Worm (Caenorhabditis elegans) whole organism, L4 larva: ENCODE data around the gene T13G4.7.
A peak's percentile ranks its signal among the peaks of the same experiment; 100 is the strongest.

Source experiments
- F26F4.8 ChIP-seq: fragments of 200-800 bp; sonication (Bioruptor generic); conservative IDR thresholded peaks from 2 replicates; pipeline ENCODE4 v1.3.6; 2022; ENCODE audit warnings: missing genetic modification characterization, missing compliant biosample characterization
- F49E8.2 ChIP-seq: sonication (generic microtip); optimal IDR thresholded peaks from 2 replicates; lab custom pipeline; 2016; ENCODE audit warnings: missing compliant biosample characterization, mild to moderate bottlenecking, missing genetic modification characterization, borderline replicate concordance
- T26A8.4 ChIP-seq: fragments of 200-800 bp; sonication (Bioruptor generic); IDR thresholded peaks from 2 replicates; pipeline ENCODE4 v1.3.6; 2022; ENCODE audit warnings: missing genetic modification characterization, missing compliant biosample characterization
- ZK337.2 ChIP-seq: fragments of 200-800 bp; sonication (Bioruptor generic); IDR thresholded peaks from 2 replicates; pipeline ENCODE4 v1.3.6; 2022; ENCODE audit warnings: missing genetic modification reagents, missing genetic modification characterization, missing compliant biosample characterization
- aha-1 ChIP-seq: fragments of 150-350 bp; peaks from one replicate; lab custom pipeline; 2014; ENCODE audit warnings: missing biosample characterization, missing genetic modification characterization
- arid-1 ChIP-seq: fragments of 200-800 bp; sonication (Bioruptor generic); conservative IDR thresholded peaks from 2 replicates; pipeline ENCODE4 v1.3.6; 2022; ENCODE audit warnings: missing genetic modification reagents, missing genetic modification characterization, missing compliant biosample characterization
- ceh-28 ChIP-seq: fragments of 150-350 bp; optimal IDR thresholded peaks from 2 replicates; lab custom pipeline; 2014; ENCODE audit warnings: missing biosample characterization, missing genetic modification reagents, missing genetic modification characterization
- ceh-62 ChIP-seq: sonication (generic microtip); optimal IDR thresholded peaks from 2 replicates; lab custom pipeline; 2017; ENCODE audit warnings: missing biosample characterization, missing genetic modification characterization
- ces-1 ChIP-seq: fragments of 150-350 bp; sonication (generic microtip); optimal IDR thresholded peaks from 4 replicates; lab custom pipeline; 2014; ENCODE audit warnings: missing biosample characterization, missing genetic modification reagents, missing genetic modification characterization
- ctbp-1 ChIP-seq: fragments of 200-800 bp; sonication (Bioruptor generic); IDR thresholded peaks from 2 replicates; pipeline ENCODE4 v1.3.6; 2022; ENCODE audit warnings: missing genetic modification reagents, missing genetic modification characterization, missing compliant biosample characterization
- daf-19 ChIP-seq: fragments of 200-800 bp; sonication (Bioruptor generic); conservative IDR thresholded peaks from 2 replicates; pipeline ENCODE4 v1.3.6; 2022; ENCODE audit warnings: missing genetic modification characterization, missing compliant biosample characterization
- dmd-6 ChIP-seq: fragments of 200-800 bp; sonication (Bioruptor generic); IDR thresholded peaks from 2 replicates; pipeline ENCODE4 v1.3.6; 2022; ENCODE audit warnings: missing genetic modification reagents, missing genetic modification characterization, missing compliant biosample characterization
- dpl-1 ChIP-seq: fragments of 150-350 bp; optimal IDR thresholded peaks from 2 replicates; lab custom pipeline; 2014; ENCODE audit warnings: missing biosample characterization, missing genetic modification reagents, missing genetic modification characterization
- duxl-1 ChIP-seq: sonication (generic microtip); optimal IDR thresholded peaks from 2 replicates; lab custom pipeline; 2016; ENCODE audit warnings: mild to moderate bottlenecking, missing genetic modification characterization, moderate library complexity, missing compliant biosample characterization; ENCODE audit not compliant: poor library complexity
- dve-1 ChIP-seq: sonication (generic microtip); optimal IDR thresholded peaks from 2 replicates; lab custom pipeline; 2017; ENCODE audit warnings: antibody characterized with exemption, mild to moderate bottlenecking, missing genetic modification characterization, missing compliant biosample characterization; ENCODE audit not compliant: insufficient read depth
- egl-43 ChIP-seq: fragments of 200-800 bp; sonication (Bioruptor generic); IDR thresholded peaks from 2 replicates; pipeline ENCODE4 v1.3.6; 2022; ENCODE audit warnings: missing genetic modification reagents, missing genetic modification characterization, missing compliant biosample characterization
- fkh-10 ChIP-seq: fragments of 150-350 bp; optimal IDR thresholded peaks from 2 replicates; lab custom pipeline; 2014; ENCODE audit warnings: missing biosample characterization, missing genetic modification reagents, missing genetic modification characterization
- hlh-11 ChIP-seq: fragments of 200-800 bp; sonication (Bioruptor generic); optimal IDR thresholded peaks from 2 replicates; lab custom pipeline; 2018; ENCODE audit warnings: mild to moderate bottlenecking, missing genetic modification characterization, missing compliant biosample characterization
- hlh-30 ChIP-seq: sonication (generic microtip); optimal IDR thresholded peaks from 2 replicates; lab custom pipeline; 2017; ENCODE audit warnings: antibody characterized with exemption, mild to moderate bottlenecking, missing genetic modification characterization, missing compliant biosample characterization; ENCODE audit not compliant: insufficient read depth
- lim-7 ChIP-seq: fragments of 200-800 bp; sonication (Bioruptor generic); IDR thresholded peaks from 2 replicates; pipeline ENCODE4 v1.3.6; 2022; ENCODE audit warnings: missing genetic modification characterization, missing compliant biosample characterization
- mdl-1 ChIP-seq, 2 experiments: fragments of 150-350 bp in 1 of 2; sonication (generic microtip) in 1 of 2; optimal IDR thresholded peaks; 2 replicates each; lab custom pipeline; 2014 to 2017; ENCODE audit warnings: missing biosample characterization in 2 of 2, missing genetic modification characterization in 2 of 2
- mep-1 ChIP-seq: fragments of 150-350 bp; sonication (generic microtip); optimal IDR thresholded peaks from 3 replicates; lab custom pipeline; 2014; ENCODE audit warnings: missing biosample characterization, missing genetic modification characterization
- mes-2 ChIP-seq: sonication (generic microtip); optimal IDR thresholded peaks from 2 replicates; lab custom pipeline; 2016; ENCODE audit warnings: missing genotype, mild to moderate bottlenecking, missing genetic modification characterization, missing compliant biosample characterization; ENCODE audit not compliant: poor library complexity, severe bottlenecking
- nhr-111 ChIP-seq: fragments of 200-800 bp; sonication (Bioruptor generic); optimal IDR thresholded peaks from 2 replicates; lab custom pipeline; 2018; ENCODE audit warnings: mild to moderate bottlenecking, missing genetic modification characterization, missing compliant biosample characterization
- nhr-6 ChIP-seq: fragments of 150-350 bp; optimal IDR thresholded peaks from 2 replicates; lab custom pipeline; 2014; ENCODE audit warnings: missing biosample characterization, missing genetic modification characterization
- pha-4 ChIP-seq, 2 experiments: fragments of 150-350 bp in 1 of 2; fragments of 200-800 bp in 1 of 2; sonication (Bioruptor generic) in 1 of 2; IDR thresholded peaks in 1 of 2; optimal IDR thresholded peaks in 1 of 2; 2 replicates each; pipeline versions ENCODE4 v1.3.6 to Lab custom; 2014 to 2022; ENCODE audit warnings: missing genetic modification characterization in 2 of 2, missing genetic modification reagents in 2 of 2, missing biosample characterization in 1 of 2, missing compliant biosample characterization in 1 of 2
- set-16 ChIP-seq: fragments of 200-800 bp; sonication (Bioruptor generic); IDR thresholded peaks from 2 replicates; pipeline ENCODE4 v1.3.6; 2022; ENCODE audit warnings: missing genetic modification reagents, missing genetic modification characterization, missing compliant biosample characterization
- spr-1 ChIP-seq: sonication (generic microtip); optimal IDR thresholded peaks from 2 replicates; lab custom pipeline; 2016; ENCODE audit warnings: mild to moderate bottlenecking, missing genetic modification characterization, missing compliant biosample characterization
- tag-97 ChIP-seq: fragments of 200-800 bp; sonication (Bioruptor generic); IDR thresholded peaks from 2 replicates; pipeline ENCODE4 v1.3.6; 2022; ENCODE audit warnings: missing genetic modification characterization, missing compliant biosample characterization
- unc-39 ChIP-seq: sonication (generic microtip); optimal IDR thresholded peaks from 2 replicates; lab custom pipeline; 2017; ENCODE audit warnings: missing biosample characterization, missing genetic modification characterization
- unc-62 ChIP-seq, 3 experiments: fragments of 150-350 bp in 1 of 3; sonication (generic microtip); optimal IDR thresholded peaks in 2 of 3; peaks in 1 of 3; 1 replicate in 1 of 3; 2 replicates in 2 of 3; lab custom pipeline; 2014 to 2017; ENCODE audit warnings: missing biosample characterization in 3 of 3, missing genetic modification characterization in 3 of 3, missing genetic modification reagents in 3 of 3, missing genotype in 1 of 3

T13G4.7 gene

DNA sequence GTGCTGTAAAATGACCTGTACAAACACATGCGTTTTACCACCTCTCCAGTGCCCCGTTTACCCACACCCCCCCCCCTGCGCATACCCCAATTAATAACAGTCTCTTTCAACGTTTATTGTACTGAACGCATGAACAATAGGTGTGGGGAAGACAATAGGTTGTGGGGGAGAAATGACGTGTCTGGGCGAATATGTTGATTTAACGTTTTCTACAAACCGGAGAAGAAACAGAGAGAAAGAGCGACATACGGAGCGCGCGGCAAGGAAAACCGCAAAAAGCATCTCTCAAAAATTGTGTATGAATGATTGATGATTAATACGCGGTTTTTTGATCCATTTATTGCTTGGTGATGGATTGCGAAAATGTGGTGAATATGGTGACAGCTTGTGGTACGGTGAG is 17.9 kb upstream of the T13G4.7 start:
- no peak for TF ChIP-seq tag-97
- peak; percentile 1 for TF ChIP-seq dve-1
- no peak for TF ChIP-seq hlh-30 (tag; lab: Kevin White, UChicago)
- peak; percentile 21 for TF ChIP-seq nhr-6
- TF ChIP-seq ces-1, result no peak

DNA sequence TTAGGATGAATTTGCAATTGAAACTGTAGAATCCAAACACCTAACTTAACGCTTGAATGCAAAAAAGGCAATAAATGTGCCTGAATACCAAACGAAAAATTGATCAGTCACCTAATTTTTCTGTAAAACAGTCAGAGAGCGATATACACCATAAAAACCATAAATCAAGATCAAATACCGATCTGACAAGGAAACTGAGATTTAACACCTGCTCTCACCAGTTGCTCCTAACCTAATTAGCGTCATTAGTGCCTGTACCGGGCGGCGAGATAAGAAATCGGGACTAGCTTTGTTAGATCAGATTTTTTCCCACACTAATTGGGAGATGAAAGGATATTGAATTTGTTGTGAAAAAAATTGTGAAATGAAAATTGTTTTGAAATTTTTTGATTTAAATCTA is 17.2 kb upstream of the T13G4.7 start:
- TF ChIP-seq nhr-111 (no peak), aha-1 (tag; lab: Kevin White, UChicago) (peak; percentile 75)
- TF ChIP-seq, all 104 proteins: peak for 1

DNA sequence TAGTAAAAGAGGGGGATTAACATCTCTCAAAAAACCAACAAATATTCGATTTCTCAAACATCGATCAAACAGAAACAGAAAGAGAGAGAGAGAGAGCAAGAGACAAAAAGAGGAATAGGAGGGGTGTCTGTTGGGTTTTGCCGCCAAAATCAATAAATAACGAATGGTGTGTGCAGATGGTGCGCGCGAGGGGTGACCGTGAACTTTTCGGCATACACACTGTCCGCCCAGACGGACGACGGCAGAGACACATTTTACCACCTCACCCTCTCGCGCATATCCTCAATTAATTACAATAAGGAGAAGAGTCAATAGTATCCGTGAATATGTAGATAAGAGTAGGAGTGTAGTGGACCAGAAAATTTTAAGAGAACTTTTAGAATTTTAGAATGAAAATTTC is 16.5 kb upstream of the T13G4.7 start:
- TF ChIP-seq nhr-6 (peak; percentile 29), ctbp-1 (GFP tag; lab: Robert Waterston, UW) (no peak), aha-1 (tag; lab: Kevin White, UChicago) (no peak), unc-39 (tag; lab: Kevin White, UChicago) (no peak), unc-62 (GFP tag; optimal IDR thresholded peaks at IDR 0.05 in 1 of 2; lab: Kevin White, UChicago) (peak in 1 of 2 experiments; percentile 76), unc-62 (tag; optimal IDR thresholded peaks at IDR 0.05; lab: Kevin White, UChicago) (no peak), mes-2 (tag; lab: Kevin White, UChicago) (peak; percentile 5)
- TF ChIP-seq, all 104 proteins: peak for 3

DNA sequence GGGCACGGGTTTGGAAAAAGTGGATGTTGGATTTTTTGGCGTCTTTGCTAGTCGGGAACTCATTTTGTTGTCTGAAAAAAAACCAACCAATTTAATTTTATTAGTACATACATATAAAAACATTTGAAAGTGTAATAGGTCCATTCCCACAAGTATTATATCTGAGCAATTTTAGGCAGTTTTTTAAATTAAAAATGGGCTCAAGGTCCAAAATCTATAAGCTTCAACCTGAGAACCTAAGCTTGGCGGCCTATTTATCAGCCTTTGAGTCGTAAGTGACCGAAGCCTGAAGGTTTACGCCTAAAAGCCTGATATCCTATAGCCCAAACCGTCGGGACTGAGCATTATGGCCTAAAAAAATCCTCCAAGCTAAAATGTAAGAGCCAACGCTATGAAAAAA is 12.5 kb upstream of the T13G4.7 start:
- peak; percentile 92 for TF ChIP-seq aha-1 (tag; lab: Kevin White, UChicago)
- no peak for TF ChIP-seq spr-1 (tag; lab: Kevin White, UChicago)

DNA sequence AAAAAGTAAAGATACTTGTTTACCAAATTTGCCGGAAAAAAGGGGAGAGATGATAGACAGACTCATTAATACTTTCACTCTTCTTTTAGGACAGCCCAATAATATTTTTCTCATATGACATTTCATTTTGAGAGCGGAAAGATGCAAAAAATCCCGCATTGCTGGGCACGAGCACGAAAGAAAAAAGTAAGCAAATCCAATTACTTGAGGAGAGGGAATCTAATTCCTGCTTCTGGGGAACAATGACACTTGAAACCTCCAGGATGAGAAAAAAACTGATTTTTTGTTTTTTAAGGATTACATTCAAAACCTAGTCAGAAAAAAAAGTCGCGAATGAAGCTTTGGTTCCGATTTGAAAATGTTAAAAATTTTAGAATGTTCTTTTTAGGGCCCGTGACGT is 10.9 kb upstream of the T13G4.7 start:
- TF ChIP-seq F49E8.2 (no peak), dmd-6 (GFP tag; lab: Robert Waterston, UW) (no peak), arid-1 (GFP tag; lab: Robert Waterston, UW) (no peak), fkh-10 (GFP tag; lab: Kevin White, UChicago) (peak; percentile 87), spr-1 (tag; lab: Kevin White, UChicago) (no peak), ceh-28 (no peak), ces-1 (peak; percentile 44), duxl-1 (no peak), mdl-1 (tag; optimal IDR thresholded peaks at IDR 0.05; lab: Kevin White, UChicago) (no peak), dpl-1 (GFP tag; lab: Kevin White, UChicago) (no peak), ZK337.2 (GFP tag; lab: Robert Waterston, UW) (no peak), mep-1 (tag; lab: Kevin White, UChicago) (no peak), pha-4 (GFP tag; IDR thresholded peaks at IDR 0.05; lab: Robert Waterston, UW) (no peak), pha-4 (tag; optimal IDR thresholded peaks at IDR 0.05; lab: Kevin White, UChicago) (no peak), F26F4.8 (GFP tag; lab: Robert Waterston, UW) (no peak), daf-19 (GFP tag; lab: Robert Waterston, UW) (no peak), ceh-62 (no peak), hlh-11 (no peak), ctbp-1 (GFP tag; lab: Robert Waterston, UW) (0 out of 2 replicates have a peak, but pooled peaks have one; percentile 23)

DNA sequence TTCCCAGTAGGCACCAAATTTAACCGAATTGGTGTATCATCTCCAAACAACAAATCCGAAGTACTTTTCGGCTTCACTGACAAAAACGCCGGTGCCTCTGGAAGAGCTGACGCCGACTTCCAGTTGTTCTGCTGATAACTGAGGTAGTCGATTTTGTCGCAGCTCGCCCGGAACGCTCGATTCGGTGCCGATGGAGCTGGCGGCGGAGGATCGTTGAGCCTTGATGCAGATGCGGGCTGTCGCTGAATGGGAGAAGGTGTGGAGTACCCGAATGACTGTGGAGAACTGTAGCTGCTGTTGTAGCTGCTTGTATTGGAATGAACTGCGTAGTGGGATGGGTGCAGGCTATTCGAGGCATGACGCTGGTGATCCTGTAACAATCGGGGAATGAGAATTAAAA is 7.2 kb upstream of the T13G4.7 start:
- 0 out of 2 replicates have a peak, but pooled peaks have one; percentile 36 for TF ChIP-seq egl-43 (GFP tag; lab: Robert Waterston, UW)
- no peak for TF ChIP-seq lim-7
- TF ChIP-seq T26A8.4 (GFP tag; lab: Robert Waterston, UW), result no peak
- TF ChIP-seq set-16 (GFP tag; lab: Robert Waterston, UW), result peak; percentile 75
